Fruit fly (Drosophila melanogaster) whole organism, embryonic: Measurements from ENCODE around the gene Agpat1.

Experiments
- ATbp ChIP-seq: fragments of 200-800 bp; sonication (Bioruptor generic); optimal IDR thresholded peaks from 2 replicates; lab custom pipeline; 2017; ENCODE audit warnings: missing biosample characterization, mild to moderate bottlenecking, missing genetic modification characterization, missing genetic modification reagents
- Atf-2 ChIP-seq: fragments of 200-800 bp; sonication (Bioruptor generic); optimal IDR thresholded peaks from 2 replicates; lab custom pipeline; 2016; ENCODE audit warnings: missing biosample characterization, missing genetic modification characterization
- B-H2 ChIP-seq: fragments of 200-800 bp; sonication (Bioruptor generic); optimal IDR thresholded peaks from 2 replicates; lab custom pipeline; 2018; ENCODE audit warnings: missing biosample characterization, mild to moderate bottlenecking, missing genetic modification characterization
- Bteb2 ChIP-seq: fragments of 200-800 bp; sonication (Bioruptor generic); optimal IDR thresholded peaks from 2 replicates; lab custom pipeline; 2016; ENCODE audit warnings: missing biosample characterization, missing genetic modification characterization
- CG14014 ChIP-seq: fragments of 200-800 bp; sonication (Bioruptor generic); IDR thresholded peaks from 2 replicates; pipeline ENCODE4 v1.3.6; 2022; ENCODE audit warnings: missing biosample characterization, missing genetic modification characterization
- CG17385 ChIP-seq: fragments of 200-800 bp; sonication (Bioruptor generic); optimal IDR thresholded peaks from 3 replicates; lab custom pipeline; 2018; ENCODE audit warnings: missing biosample characterization, mild to moderate bottlenecking, missing genetic modification characterization
- CG17829 ChIP-seq: fragments of 200-800 bp; optimal IDR thresholded peaks from 2 replicates; lab custom pipeline; 2019; ENCODE audit warnings: missing biosample characterization, mild to moderate bottlenecking, missing genetic modification characterization, moderate library complexity
- CG2678 ChIP-seq: fragments of 200-800 bp; sonication (Bioruptor generic); optimal IDR thresholded peaks from 3 replicates; lab custom pipeline; 2019; ENCODE audit warnings: missing biosample characterization, mild to moderate bottlenecking, missing genetic modification characterization, moderate library complexity
- CG2712 ChIP-seq: fragments of 200-800 bp; optimal IDR thresholded peaks from 3 replicates; lab custom pipeline; 2019; ENCODE audit warnings: missing biosample characterization, mild to moderate bottlenecking, missing genetic modification characterization, moderate library complexity
- CG30403 ChIP-seq: fragments of 200-800 bp; sonication (Bioruptor generic); optimal IDR thresholded peaks from 3 replicates; lab custom pipeline; 2016; ENCODE audit warnings: missing biosample characterization, missing genetic modification characterization
- CG3407 ChIP-seq: fragments of 200-800 bp; sonication (Bioruptor generic); optimal IDR thresholded peaks from 2 replicates; lab custom pipeline; 2018; ENCODE audit warnings: missing biosample characterization, mild to moderate bottlenecking, missing genetic modification characterization
- CG4707 ChIP-seq: fragments of 200-800 bp; sonication (Bioruptor generic); optimal IDR thresholded peaks from 2 replicates; lab custom pipeline; 2018; ENCODE audit warnings: missing biosample characterization, mild to moderate bottlenecking, missing genetic modification characterization, moderate library complexity
- CG6654 ChIP-seq: fragments of 200-800 bp; sonication (Bioruptor generic); optimal IDR thresholded peaks from 2 replicates; lab custom pipeline; 2017; ENCODE audit warnings: missing biosample characterization, mild to moderate bottlenecking, missing genetic modification characterization
- CG7271 ChIP-seq: fragments of 200-800 bp; sonication (Bioruptor generic); optimal IDR thresholded peaks from 2 replicates; lab custom pipeline; 2018; ENCODE audit warnings: missing biosample characterization, mild to moderate bottlenecking, missing genetic modification characterization, moderate library complexity
- CG7745 ChIP-seq: fragments of 200-800 bp; sonication (Bioruptor generic); optimal IDR thresholded peaks from 2 replicates; lab custom pipeline; 2018; ENCODE audit warnings: missing biosample characterization, mild to moderate bottlenecking, missing genetic modification characterization, moderate library complexity
- CG8359 ChIP-seq: fragments of 200-800 bp; sonication (Bioruptor generic); optimal IDR thresholded peaks from 2 replicates; lab custom pipeline; 2017; ENCODE audit warnings: missing biosample characterization, mild to moderate bottlenecking, missing genetic modification characterization, borderline replicate concordance
- CG8765 ChIP-seq: fragments of 200-800 bp; sonication (Bioruptor generic); IDR thresholded peaks from 2 replicates; pipeline ENCODE4 v1.3.6; 2022; ENCODE audit warnings: missing biosample characterization, missing genetic modification characterization
- CG9609 ChIP-seq: fragments of 200-800 bp; sonication (Bioruptor generic); optimal IDR thresholded peaks from 3 replicates; lab custom pipeline; 2016; ENCODE audit warnings: missing biosample characterization, missing genetic modification characterization
- CG9932 ChIP-seq: fragments of 200-800 bp; sonication (Bioruptor generic); IDR thresholded peaks from 2 replicates; pipeline ENCODE4 v1.3.6; 2022; ENCODE audit warnings: missing biosample characterization, missing genetic modification characterization
- E2f2 ChIP-seq: fragments of 200-800 bp; sonication (Bioruptor generic); IDR thresholded peaks from 2 replicates; pipeline ENCODE4 v1.3.6; 2022; ENCODE audit warnings: missing biosample characterization, missing genetic modification characterization
- Hmr ChIP-seq: fragments of 200-800 bp; sonication (Bioruptor generic); optimal IDR thresholded peaks from 3 replicates; lab custom pipeline; 2017; ENCODE audit warnings: mild to moderate bottlenecking, missing biosample characterization, missing genetic modification reagents, missing genetic modification characterization
- Hr51 ChIP-seq, 2 experiments: fragments of 200-800 bp; sonication (Bioruptor generic); optimal IDR thresholded peaks; 2 replicates in 1 of 2; 3 replicates in 1 of 2; lab custom pipeline; 2016 to 2018; ENCODE audit warnings: missing biosample characterization in 2 of 2, missing genetic modification characterization in 2 of 2, mild to moderate bottlenecking in 1 of 2, moderate library complexity in 1 of 2
- Kr ChIP-seq: fragments of 200-800 bp; sonication (Bioruptor generic); optimal IDR thresholded peaks from 2 replicates; lab custom pipeline; 2017; ENCODE audit warnings: missing biosample characterization, mild to moderate bottlenecking, missing genetic modification characterization
- Mes4 ChIP-seq: fragments of 200-800 bp; sonication (Bioruptor generic); optimal IDR thresholded peaks from 2 replicates; lab custom pipeline; 2016; ENCODE audit warnings: missing biosample characterization, missing genetic modification characterization
- NK7.1 ChIP-seq: fragments of 200-800 bp; sonication (Bioruptor generic); optimal IDR thresholded peaks from 3 replicates; lab custom pipeline; 2016; ENCODE audit warnings: missing biosample characterization, missing genetic modification characterization
- Nf-YB ChIP-seq: fragments of 200-800 bp; sonication (Bioruptor generic); optimal IDR thresholded peaks from 3 replicates; lab custom pipeline; 2019; ENCODE audit warnings: missing biosample characterization, mild to moderate bottlenecking, missing genetic modification characterization, moderate library complexity
- Sry-β ChIP-seq: fragments of 200-800 bp; sonication (Bioruptor generic); optimal IDR thresholded peaks from 2 replicates; lab custom pipeline; 2018; ENCODE audit warnings: missing biosample characterization, mild to moderate bottlenecking, missing genetic modification characterization, moderate library complexity
- Taf1 ChIP-seq: fragments of 200-800 bp; sonication (Bioruptor generic); IDR thresholded peaks from 2 replicates; pipeline ENCODE4 v1.3.6; 2022; ENCODE audit warnings: missing biosample characterization, missing genetic modification characterization
- ase ChIP-seq: fragments of 200-800 bp; sonication (Bioruptor generic); IDR thresholded peaks from 3 replicates; pipeline ENCODE4 v1.3.6; 2022; ENCODE audit warnings: missing biosample characterization, missing genetic modification characterization
- dan ChIP-seq: fragments of 200-800 bp; sonication (Bioruptor generic); IDR thresholded peaks from 2 replicates; pipeline ENCODE4 v1.3.6; 2022; ENCODE audit warnings: missing biosample characterization, missing genetic modification characterization
- dm ChIP-seq: fragments of 200-800 bp; sonication (Bioruptor generic); optimal IDR thresholded peaks from 3 replicates; lab custom pipeline; 2016; ENCODE audit warnings: missing biosample characterization, missing genetic modification characterization
- dmrt99B ChIP-seq: fragments of 200-800 bp; sonication (Bioruptor generic); optimal IDR thresholded peaks from 2 replicates; lab custom pipeline; 2018; ENCODE audit warnings: missing biosample characterization, mild to moderate bottlenecking, missing genetic modification characterization, moderate library complexity
- ems ChIP-seq: fragments of 200-800 bp; sonication (Bioruptor generic); optimal IDR thresholded peaks from 3 replicates; lab custom pipeline; 2016; ENCODE audit warnings: missing biosample characterization, missing genetic modification characterization
- exex ChIP-seq: fragments of 200-800 bp; sonication (Bioruptor generic); optimal IDR thresholded peaks from 4 replicates; lab custom pipeline; 2018; ENCODE audit warnings: missing biosample characterization, mild to moderate bottlenecking, missing genetic modification characterization, moderate library complexity
- eyg ChIP-seq: fragments of 200-800 bp; sonication (Bioruptor generic); optimal IDR thresholded peaks from 3 replicates; lab custom pipeline; 2016; ENCODE audit warnings: missing biosample characterization, missing genetic modification characterization
- hth ChIP-seq: fragments of >200 bp; optimal IDR thresholded peaks from 2 replicates; lab custom pipeline; 2017; ENCODE audit warnings: inconsistent platforms
- ken ChIP-seq: fragments of 200-800 bp; sonication (Bioruptor generic); IDR thresholded peaks from 3 replicates; pipeline ENCODE4 v1.3.6; 2022; ENCODE audit warnings: missing biosample characterization, missing genetic modification characterization
- lab ChIP-seq: fragments of 200-800 bp; sonication (Bioruptor generic); optimal IDR thresholded peaks from 3 replicates; lab custom pipeline; 2017; ENCODE audit warnings: missing biosample characterization, missing genetic modification characterization, mild to moderate bottlenecking, moderate library complexity, missing genetic modification reagents
- luna ChIP-seq: fragments of 200-800 bp; sonication (Bioruptor generic); optimal IDR thresholded peaks from 2 replicates; lab custom pipeline; 2016; ENCODE audit warnings: missing biosample characterization, missing genetic modification characterization
- nerfin-1 ChIP-seq: fragments of 200-800 bp; sonication (Bioruptor generic); optimal IDR thresholded peaks from 3 replicates; lab custom pipeline; 2019; ENCODE audit warnings: missing biosample characterization, mild to moderate bottlenecking, missing genetic modification characterization, moderate library complexity
- odd ChIP-seq: fragments of 200-800 bp; sonication (Bioruptor generic); optimal IDR thresholded peaks from 2 replicates; lab custom pipeline; 2017; ENCODE audit warnings: missing biosample characterization, mild to moderate bottlenecking, missing genetic modification characterization
- pfk ChIP-seq: fragments of 200-800 bp; sonication (Bioruptor generic); optimal IDR thresholded peaks from 2 replicates; lab custom pipeline; 2018; ENCODE audit warnings: missing biosample characterization, mild to moderate bottlenecking, missing genetic modification characterization, moderate library complexity
- pros ChIP-seq: fragments of 200-800 bp; sonication (Bioruptor generic); optimal IDR thresholded peaks from 3 replicates; lab custom pipeline; 2019; ENCODE audit warnings: missing biosample characterization, mild to moderate bottlenecking, missing genetic modification characterization, moderate library complexity
- repo ChIP-seq: fragments of 200-800 bp; sonication (Bioruptor generic); optimal IDR thresholded peaks from 2 replicates; lab custom pipeline; 2016; ENCODE audit warnings: missing biosample characterization, missing genetic modification characterization
- schlank ChIP-seq: fragments of 200-800 bp; sonication (Bioruptor generic); optimal IDR thresholded peaks from 2 replicates; lab custom pipeline; 2018; ENCODE audit warnings: missing biosample characterization, mild to moderate bottlenecking, missing genetic modification characterization
- sd ChIP-seq: fragments of 200-800 bp; sonication (Bioruptor generic); optimal IDR thresholded peaks from 3 replicates; lab custom pipeline; 2018; ENCODE audit warnings: missing biosample characterization, mild to moderate bottlenecking, missing genetic modification characterization, moderate library complexity
- tio ChIP-seq: fragments of 200-800 bp; sonication (Bioruptor generic); optimal IDR thresholded peaks from 2 replicates; lab custom pipeline; 2017; ENCODE audit warnings: missing biosample characterization, missing genetic modification characterization, inconsistent platforms
- wor ChIP-seq: fragments of 200-800 bp; sonication (Bioruptor generic); IDR thresholded peaks from 2 replicates; pipeline ENCODE4 v1.3.6; 2022; ENCODE audit warnings: missing biosample characterization, missing genetic modification characterization
- zen2 ChIP-seq: fragments of 200-800 bp; sonication (Bioruptor generic); IDR thresholded peaks from 3 replicates; pipeline ENCODE4 v1.3.6; 2022; ENCODE audit warnings: missing biosample characterization, missing genetic modification characterization; ENCODE audit not compliant: partially characterized antibody
- zf30C ChIP-seq: fragments of 200-800 bp; sonication (Bioruptor generic); optimal IDR thresholded peaks from 3 replicates; lab custom pipeline; 2018; ENCODE audit warnings: missing biosample characterization, mild to moderate bottlenecking, missing genetic modification characterization

Gene Agpat1

dm6 chrX:12737057-12737734, 27.9 kb upstream of the Agpat1 start (continued):
- TF ChIP-seq CG14014 (no peak), B-H2 (GFP tag; lab: Kevin White, UChicago) (no peak), CG9932 (no peak), lab (GFP tag; lab: Kevin White, UChicago) (no peak), CG9609 (no peak), hth (no peak), ems (GFP tag; lab: Kevin White, UChicago) (no peak), NK7.1 (peak; percentile 27), CG8765 (GFP tag; lab: Robert Waterston, UW) (no peak), CG4707 (GFP tag; lab: Kevin White, UChicago) (no peak), Atf-2 (GFP tag; lab: Kevin White, UChicago) (no peak), CG7271 (no peak), pfk (no peak), schlank (tag; lab: Kevin White, UChicago) (no peak), dm (GFP tag; lab: Kevin White, UChicago) (no peak), exex (tag; lab: Kevin White, UChicago) (peak; percentile 42), E2f2 (GFP tag; lab: Robert Waterston, UW) (peak; percentile 6; the same call in 1 of the 2 replicates), luna (GFP tag; lab: Kevin White, UChicago) (no peak), CG2678 (tag; lab: Kevin White, UChicago) (no peak), odd (GFP tag; lab: Kevin White, UChicago) (no peak), CG6654 (GFP tag; lab: Kevin White, UChicago) (no peak), Hmr (GFP tag; lab: Kevin White, UChicago) (peak; percentile 56), nerfin-1 (no peak), CG8359 (GFP tag; lab: Kevin White, UChicago) (no peak), zf30C (GFP tag; lab: Kevin White, UChicago) (no peak), Sry-β (GFP tag; lab: Kevin White, UChicago) (no peak), ken (no peak), ase (no peak), CG7745 (tag; lab: Kevin White, UChicago) (peak; percentile 8), sd (tag; lab: Kevin White, UChicago) (peak; percentile 74), CG3407 (GFP tag; lab: Kevin White, UChicago) (peak; percentile 100), Taf1 (GFP tag; lab: Robert Waterston, UW) (no peak), Hr51 (GFP tag; optimal IDR thresholded peaks at IDR 0.05; lab: Kevin White, UChicago) (no peak), eyg (GFP tag; lab: Kevin White, UChicago) (no peak), CG17385 (GFP tag; lab: Kevin White, UChicago) (no peak), Nf-YB (no peak), Kr (GFP tag; lab: Kevin White, UChicago) (no peak), CG17829 (tag; lab: Kevin White, UChicago) (no peak), dmrt99B (tag; lab: Kevin White, UChicago) (no peak), CG30403 (GFP tag; lab: Kevin White, UChicago) (no peak), repo (no peak), CG2712 (tag; lab: Kevin White, UChicago) (no peak), dan (GFP tag; lab: Robert Waterston, UW) (no peak), Mes4 (GFP tag; lab: Kevin White, UChicago) (no peak), ATbp (GFP tag; lab: Kevin White, UChicago) (no peak), tio (GFP tag; lab: Kevin White, UChicago) (no peak), pros (GFP tag; lab: Kevin White, UChicago) (peak; percentile 75), wor (GFP tag; lab: Robert Waterston, UW) (no peak), Bteb2 (GFP tag; lab: Kevin White, UChicago) (no peak), zen2 (no peak)
